Fruit fly (Drosophila melanogaster) Kc167 (cell line): Measurements from ENCODE around the gene CG10283.

ENCODE experiments used
- Sin3A ChIP-seq: fragments of >200 bp; optimal IDR thresholded peaks from 2 replicates; lab custom pipeline; 2018; ENCODE audit warnings: missing external identifiers
- h ChIP-seq: fragments of >200 bp; optimal IDR thresholded peaks from 3 replicates; lab custom pipeline; 2018; ENCODE audit warnings: missing external identifiers
- insv ChIP-seq: fragments of >200 bp; optimal IDR thresholded peaks from 3 replicates; lab custom pipeline; 2018; ENCODE audit warnings: missing external identifiers
- ttk ChIP-seq: sonication (Bioruptor generic); optimal IDR thresholded peaks from 2 replicates; lab custom pipeline; 2017; ENCODE audit warnings: missing external identifiers

DNA sequence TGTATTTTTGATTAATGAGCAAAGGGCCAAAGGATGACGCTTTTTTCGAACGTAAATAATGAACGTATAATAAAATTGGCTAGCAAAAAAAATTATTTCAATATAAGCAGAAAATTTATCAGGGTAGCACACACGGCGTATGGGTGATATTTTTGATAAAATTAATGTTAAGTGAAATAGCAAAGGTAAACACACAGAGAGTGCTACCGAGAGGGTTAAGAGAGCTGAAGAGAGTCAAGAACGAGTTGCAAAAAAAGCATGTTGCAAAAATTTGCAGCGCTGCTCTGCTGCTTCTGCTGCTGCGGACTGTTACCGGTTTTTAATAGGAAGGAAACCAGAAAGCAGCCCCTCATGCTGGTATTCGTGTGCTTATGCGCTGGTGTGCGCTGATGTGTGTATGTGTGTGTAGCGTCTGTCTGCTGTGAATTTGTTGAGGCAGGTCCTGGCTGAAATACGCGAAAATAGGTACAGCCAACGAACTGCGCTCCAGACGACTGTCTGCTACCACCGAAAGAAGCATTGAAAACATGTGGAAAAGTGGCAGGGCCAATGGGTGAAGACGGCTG lies 14.7 kb downstream of the CG10283 start:
- no peak for TF ChIP-seq Sin3A (lab: Kevin White, UChicago)
- TF ChIP-seq insv (lab: Kevin White, UChicago), result no peak
- TF ChIP-seq h (lab: Kevin White, UChicago), result no peak
- no peak for TF ChIP-seq ttk (lab: Kevin White, UChicago)
